Worm (Caenorhabditis elegans) whole organism, young adult: Measurements from ENCODE around the gene srx-125.

Experiments used
- B0035.1 ChIP-seq: sonication (generic microtip); optimal IDR thresholded peaks from 2 replicates; lab custom pipeline; 2016; ENCODE audit warnings: missing genetic modification characterization, mild to moderate bottlenecking, missing compliant biosample characterization, missing genotype, missing genetic modification reagents
- B0336.3 ChIP-seq: fragments of 200-800 bp; sonication (Bioruptor generic); IDR thresholded peaks from 2 replicates; pipeline ENCODE4 v1.3.6; 2022; ENCODE audit warnings: missing genetic modification characterization, missing compliant biosample characterization
- C06A6.2 ChIP-seq: fragments of 200-800 bp; sonication (Bioruptor generic); conservative IDR thresholded peaks from 2 replicates; pipeline ENCODE4 v1.3.6; 2022; ENCODE audit warnings: missing genetic modification characterization, missing compliant biosample characterization
- F55B11.4 ChIP-seq: sonication (generic microtip); optimal IDR thresholded peaks from 2 replicates; lab custom pipeline; 2016; ENCODE audit warnings: missing compliant biosample characterization, missing genetic modification characterization, borderline replicate concordance; ENCODE audit not compliant: insufficient read depth
- T26A5.8 ChIP-seq: sonication (generic microtip); optimal IDR thresholded peaks from 2 replicates; lab custom pipeline; 2016; ENCODE audit warnings: missing genetic modification characterization, missing compliant biosample characterization
- Y56A3A.18 ChIP-seq: fragments of 200-800 bp; sonication (Bioruptor generic); IDR thresholded peaks from 2 replicates; pipeline ENCODE4 v1.3.6; 2022; ENCODE audit warnings: missing genetic modification reagents, missing genetic modification characterization, missing compliant biosample characterization
- ZK185.1 ChIP-seq: sonication (generic microtip); optimal IDR thresholded peaks from 2 replicates; lab custom pipeline; 2016; ENCODE audit warnings: mild to moderate bottlenecking, missing genetic modification characterization, missing compliant biosample characterization; ENCODE audit not compliant: poor library complexity, severe bottlenecking
- atf-7 ChIP-seq: sonication (generic microtip); optimal IDR thresholded peaks from 2 replicates; lab custom pipeline; 2017; ENCODE audit warnings: mild to moderate bottlenecking, missing genetic modification characterization, missing compliant biosample characterization
- cebp-1 ChIP-seq, 2 experiments: fragments of 200-800 bp in 1 of 2; sonication (Bioruptor generic) in 1 of 2; sonication (generic microtip) in 1 of 2; IDR thresholded peaks in 1 of 2; optimal IDR thresholded peaks in 1 of 2; 2 replicates each; pipeline versions ENCODE4 v1.3.6 to Lab custom; 2017 to 2022; ENCODE audit warnings: missing compliant biosample characterization in 2 of 2, missing genetic modification characterization in 2 of 2, mild to moderate bottlenecking in 1 of 2, missing genetic modification reagents in 1 of 2, moderate library complexity in 1 of 2
- cebp-2 ChIP-seq: fragments of 200-800 bp; sonication (Bioruptor generic); IDR thresholded peaks from 2 replicates; pipeline ENCODE4 v1.3.6; 2022; ENCODE audit warnings: missing genetic modification characterization, missing compliant biosample characterization
- ceh-27 ChIP-seq: fragments of 200-800 bp; sonication (Bioruptor generic); optimal IDR thresholded peaks from 2 replicates; lab custom pipeline; 2018; ENCODE audit warnings: mild to moderate bottlenecking, missing genetic modification characterization, moderate library complexity, missing compliant biosample characterization
- ceh-40 ChIP-seq: fragments of 200-800 bp; sonication (Bioruptor generic); IDR thresholded peaks from 2 replicates; pipeline ENCODE4 v1.3.6; 2022; ENCODE audit warnings: missing genetic modification characterization, missing compliant biosample characterization
- ceh-58 ChIP-seq: fragments of 200-800 bp; sonication (Bioruptor generic); IDR thresholded peaks from 2 replicates; pipeline ENCODE4 v1.3.6; 2022; ENCODE audit warnings: missing genetic modification characterization, missing compliant biosample characterization
- dox-1 ChIP-seq: fragments of 200-800 bp; sonication (Bioruptor generic); IDR thresholded peaks from 2 replicates; pipeline ENCODE4 v1.3.6; 2022; ENCODE audit warnings: missing genetic modification reagents, missing genetic modification characterization, missing compliant biosample characterization
- dpff-1 ChIP-seq: sonication (generic microtip); optimal IDR thresholded peaks from 2 replicates; lab custom pipeline; 2017; ENCODE audit warnings: mild to moderate bottlenecking, missing genetic modification characterization, missing compliant biosample characterization
- efl-1 ChIP-seq: fragments of 150-350 bp; optimal IDR thresholded peaks from 2 replicates; lab custom pipeline; 2014; ENCODE audit warnings: missing biosample characterization, missing genetic modification reagents, missing genetic modification characterization
- egl-44 ChIP-seq: fragments of 200-800 bp; sonication (Bioruptor generic); IDR thresholded peaks from 2 replicates; pipeline ENCODE4 v1.3.6; 2022; ENCODE audit warnings: missing genetic modification reagents, missing genetic modification characterization, missing compliant biosample characterization
- fkh-3 ChIP-seq: sonication (generic microtip); optimal IDR thresholded peaks from 2 replicates; lab custom pipeline; 2016; ENCODE audit warnings: mild to moderate bottlenecking, missing genetic modification characterization, missing compliant biosample characterization
- hrde-1 ChIP-seq: sonication (generic microtip); optimal IDR thresholded peaks from 2 replicates; lab custom pipeline; 2016; ENCODE audit warnings: missing genetic modification characterization, mild to moderate bottlenecking, missing compliant biosample characterization, moderate library complexity, missing genotype, missing genetic modification reagents, borderline replicate concordance
- let-607 ChIP-seq, 2 experiments: fragments of 200-800 bp in 1 of 2; sonication (Bioruptor generic) in 1 of 2; sonication (generic microtip) in 1 of 2; optimal IDR thresholded peaks; 2 replicates each; lab custom pipeline; 2016 to 2018; ENCODE audit warnings: mild to moderate bottlenecking in 2 of 2, missing compliant biosample characterization in 2 of 2, missing genetic modification characterization in 2 of 2, moderate library complexity in 2 of 2, missing genotype in 1 of 2
- lin-26 ChIP-seq: fragments of 200-800 bp; sonication (Bioruptor generic); IDR thresholded peaks from 2 replicates; pipeline ENCODE4 v1.3.6; 2022; ENCODE audit warnings: missing genetic modification reagents, missing genetic modification characterization, missing compliant biosample characterization
- lin-40 ChIP-seq: sonication (generic microtip); optimal IDR thresholded peaks from 2 replicates; lab custom pipeline; 2016; ENCODE audit warnings: missing genetic modification characterization, mild to moderate bottlenecking, missing compliant biosample characterization, missing genotype, missing genetic modification reagents
- lsy-27 ChIP-seq: sonication (generic microtip); optimal IDR thresholded peaks from 2 replicates; lab custom pipeline; 2017; ENCODE audit warnings: missing genetic modification characterization, mild to moderate bottlenecking, missing compliant biosample characterization, antibody characterized with exemption, missing genotype, borderline replicate concordance; ENCODE audit not compliant: insufficient read depth
- madf-10 ChIP-seq: sonication (generic microtip); optimal IDR thresholded peaks from 2 replicates; lab custom pipeline; 2016; ENCODE audit warnings: mild to moderate bottlenecking, missing genetic modification characterization, missing compliant biosample characterization
- madf-8 ChIP-seq: fragments of 200-800 bp; sonication (Bioruptor generic); conservative IDR thresholded peaks from 2 replicates; pipeline ENCODE4 v1.3.6; 2022; ENCODE audit warnings: missing genetic modification reagents, missing genetic modification characterization, missing compliant biosample characterization
- mxl-1 ChIP-seq: sonication (generic microtip); optimal IDR thresholded peaks from 2 replicates; lab custom pipeline; 2016; ENCODE audit warnings: missing genetic modification characterization, missing compliant biosample characterization
- nhr-120 ChIP-seq: fragments of 200-800 bp; sonication (Bioruptor generic); IDR thresholded peaks from 2 replicates; pipeline ENCODE4 v1.3.6; 2022; ENCODE audit warnings: missing genetic modification characterization, missing compliant biosample characterization
- nhr-80 ChIP-seq: sonication (generic microtip); optimal IDR thresholded peaks from 2 replicates; lab custom pipeline; 2016; ENCODE audit warnings: missing genetic modification characterization, missing compliant biosample characterization
- pbrm-1 ChIP-seq: fragments of 200-800 bp; sonication (Bioruptor generic); IDR thresholded peaks from 2 replicates; pipeline ENCODE4 v1.3.6; 2022; ENCODE audit warnings: missing genetic modification reagents, missing genetic modification characterization, missing compliant biosample characterization
- pha-4 ChIP-seq: fragments of 150-350 bp; sonication (generic microtip); optimal IDR thresholded peaks from 2 replicates; lab custom pipeline; 2014; ENCODE audit warnings: missing biosample characterization, missing genetic modification reagents, missing genetic modification characterization
- sdz-38 ChIP-seq: sonication (generic microtip); optimal IDR thresholded peaks from 2 replicates; lab custom pipeline; 2016; ENCODE audit warnings: missing genotype, missing genetic modification characterization, missing compliant biosample characterization
- snpc-1.3 ChIP-seq: sonication (generic microtip); optimal IDR thresholded peaks from 2 replicates; lab custom pipeline; 2017; ENCODE audit warnings: missing genetic modification characterization, mild to moderate bottlenecking, missing compliant biosample characterization, antibody characterized with exemption, moderate library complexity, missing genotype, missing genetic modification reagents; ENCODE audit not compliant: insufficient read depth
- sptf-2 ChIP-seq: fragments of 200-800 bp; sonication (Bioruptor generic); optimal IDR thresholded peaks from 2 replicates; lab custom pipeline; 2018; ENCODE audit warnings: mild to moderate bottlenecking, missing genetic modification characterization, missing compliant biosample characterization
- tlf-1 ChIP-seq: fragments of 200-800 bp; sonication (Bioruptor generic); optimal IDR thresholded peaks from 2 replicates; lab custom pipeline; 2018; ENCODE audit warnings: mild to moderate bottlenecking, missing genetic modification characterization, missing compliant biosample characterization
- unc-130 ChIP-seq: sonication (generic microtip); optimal IDR thresholded peaks from 2 replicates; lab custom pipeline; 2016; ENCODE audit warnings: missing genetic modification reagents, missing genetic modification characterization, missing compliant biosample characterization
- xnd-1 ChIP-seq: sonication (generic microtip); optimal IDR thresholded peaks from 2 replicates; lab custom pipeline; 2016; ENCODE audit warnings: missing genotype, missing genetic modification reagents, missing genetic modification characterization, missing compliant biosample characterization
- zfh-2 ChIP-seq: fragments of 200-800 bp; sonication (Bioruptor generic); conservative IDR thresholded peaks from 2 replicates; pipeline ENCODE4 v1.3.6; 2022; ENCODE audit warnings: missing genetic modification reagents, missing genetic modification characterization, missing compliant biosample characterization
- ztf-18 ChIP-seq: sonication (generic microtip); optimal IDR thresholded peaks from 2 replicates; lab custom pipeline; 2016; ENCODE audit warnings: missing genotype, mild to moderate bottlenecking, missing genetic modification characterization, missing compliant biosample characterization
- ztf-22 ChIP-seq: fragments of 200-800 bp; sonication (Bioruptor generic); optimal IDR thresholded peaks from 2 replicates; lab custom pipeline; 2018; ENCODE audit warnings: mild to moderate bottlenecking, missing genetic modification characterization, moderate library complexity, missing compliant biosample characterization
- ztf-26 ChIP-seq: sonication (generic microtip); optimal IDR thresholded peaks from 2 replicates; lab custom pipeline; 2017; ENCODE audit warnings: missing genetic modification characterization, missing compliant biosample characterization

The srx-125 gene

ce11 chrV:13369663-13370062 is 2.5 kb downstream of the srx-125 start:
- TF ChIP-seq sdz-38 (tag; lab: Kevin White, UChicago): no peak
- 0 out of 2 replicates have a peak, but pooled peaks have one; percentile 25 for TF ChIP-seq C06A6.2 (GFP tag; lab: Robert Waterston, UW)
- TF ChIP-seq cebp-2 (GFP tag; lab: Robert Waterston, UW): 0 out of 2 replicates have a peak, but pooled peaks have one; percentile 36
- peak; percentile 29 for TF ChIP-seq ZK185.1 (tag; lab: Kevin White, UChicago)
- peak; percentile 87 for TF ChIP-seq nhr-80 (tag; lab: Kevin White, UChicago)
- no peak for TF ChIP-seq T26A5.8 (tag; lab: Kevin White, UChicago)
- peak; percentile 19 for TF ChIP-seq tlf-1 (GFP tag; lab: Kevin White, UChicago)

- TF ChIP-seq pha-4 (tag; lab: Kevin White, UChicago): no peak
- TF ChIP-seq Y56A3A.18 (GFP tag; lab: Robert Waterston, UW): 0 out of 2 replicates have a peak, but pooled peaks have one; percentile 52
- no peak for TF ChIP-seq madf-8 (GFP tag; lab: Robert Waterston, UW)
- no peak for TF ChIP-seq ceh-40 (GFP tag; lab: Robert Waterston, UW)
Observed at ce11 chrV:13370265-13370664, 3.1 kb downstream of the srx-125 start.

ce11 chrV:13371336-13371735 is 4.2 kb downstream of the srx-125 start:
- TF ChIP-seq cebp-1 (GFP tag; IDR thresholded peaks at IDR 0.05; lab: Robert Waterston, UW): no peak
- TF ChIP-seq cebp-1 (tag; optimal IDR thresholded peaks at IDR 0.05; lab: Kevin White, UChicago): peak; percentile 81
- TF ChIP-seq sptf-2 (GFP tag; lab: Kevin White, UChicago): no peak
- peak; percentile 21; the same call in 1 of the 2 replicates for TF ChIP-seq lin-26 (GFP tag; lab: Robert Waterston, UW)
- peak; percentile 64 for TF ChIP-seq ceh-27
- TF ChIP-seq lin-40: peak; percentile 49
- peak; percentile 48 for TF ChIP-seq ztf-26
- TF ChIP-seq, all 124 proteins: peak for 5

ce11 chrV:13372821-13373220 is 5.7 kb downstream of the srx-125 start:
- TF ChIP-seq cebp-1 (GFP tag; IDR thresholded peaks at IDR 0.05; lab: Robert Waterston, UW) (no peak), cebp-1 (tag; optimal IDR thresholded peaks at IDR 0.05; lab: Kevin White, UChicago) (peak; percentile 13), mxl-1 (tag; lab: Kevin White, UChicago) (no peak), B0035.1 (tag; lab: Kevin White, UChicago) (no peak), xnd-1 (tag; lab: Kevin White, UChicago) (no peak), ztf-22 (GFP tag; lab: Kevin White, UChicago) (peak; percentile 52), zfh-2 (peak; percentile 50; the same call in 1 of the 2 replicates), nhr-120 (no peak), unc-130 (GFP tag; lab: Kevin White, UChicago) (no peak), efl-1 (no peak), dox-1 (peak; percentile 64), fkh-3 (tag; lab: Kevin White, UChicago) (no peak), egl-44 (0 out of 2 replicates have a peak, but pooled peaks have one; percentile 59), pbrm-1 (GFP tag; lab: Robert Waterston, UW) (no peak), nhr-80 (tag; lab: Kevin White, UChicago) (peak; percentile 97)

- TF ChIP-seq lin-40 (no peak), ceh-58 (GFP tag; lab: Robert Waterston, UW) (no peak), madf-10 (tag; lab: Kevin White, UChicago) (peak; percentile 6), lsy-27 (tag; lab: Kevin White, UChicago) (no peak), F55B11.4 (tag; lab: Kevin White, UChicago) (no peak), ceh-40 (GFP tag; lab: Robert Waterston, UW) (no peak), T26A5.8 (tag; lab: Kevin White, UChicago) (no peak), hrde-1 (tag; lab: Kevin White, UChicago) (no peak), snpc-1.3 (tag; lab: Kevin White, UChicago) (no peak), ztf-18 (tag; lab: Kevin White, UChicago) (no peak), dpff-1 (tag; lab: Kevin White, UChicago) (no peak), let-607 (tag; optimal IDR thresholded peaks at IDR 0.05; lab: Kevin White, UChicago) (no peak), atf-7 (peak; percentile 41), B0336.3 (GFP tag; lab: Robert Waterston, UW) (no peak), zfh-2 (no peak), nhr-80 (tag; lab: Kevin White, UChicago) (peak; percentile 86), fkh-3 (tag; lab: Kevin White, UChicago) (no peak)
Observed at ce11 chrV:13373643-13374042, 6.5 kb downstream of the srx-125 start.
